Worm (Caenorhabditis elegans) whole organism, midembryonic: ENCODE data around the gene C24A3.4.

Experiments used
- T22C8.4 ChIP-seq: fragments of 200-800 bp; sonication (Bioruptor generic); IDR thresholded peaks from 2 replicates; pipeline ENCODE4 v1.3.6; 2022; ENCODE audit warnings: missing genetic modification characterization, missing compliant biosample characterization
- cog-1 ChIP-seq: sonication (generic microtip); optimal IDR thresholded peaks from 2 replicates; lab custom pipeline; 2016; ENCODE audit warnings: missing genetic modification characterization, missing compliant biosample characterization
- flt-1 ChIP-seq: fragments of 200-800 bp; sonication (Bioruptor generic); IDR thresholded peaks from 2 replicates; pipeline ENCODE4 v1.3.6; 2022; ENCODE audit warnings: missing genetic modification characterization, missing compliant biosample characterization
- klf-2 ChIP-seq: fragments of 200-800 bp; sonication (Bioruptor generic); conservative IDR thresholded peaks from 2 replicates; pipeline ENCODE4 v1.3.6; 2022; ENCODE audit warnings: missing genetic modification reagents, missing genetic modification characterization, missing compliant biosample characterization
- med-1 ChIP-seq: sonication (generic microtip); optimal IDR thresholded peaks from 2 replicates; lab custom pipeline; 2017; ENCODE audit warnings: missing genetic modification characterization, mild to moderate bottlenecking, missing compliant biosample characterization, antibody characterized with exemption, missing genetic modification reagents; ENCODE audit not compliant: insufficient read depth
- ref-1 ChIP-seq: fragments of 200-800 bp; sonication (Bioruptor generic); conservative IDR thresholded peaks from 2 replicates; pipeline ENCODE4 v1.3.6; 2022; ENCODE audit warnings: missing genetic modification reagents, missing genetic modification characterization, missing compliant biosample characterization
- tab-1 ChIP-seq: fragments of 200-800 bp; sonication (Bioruptor generic); IDR thresholded peaks from 2 replicates; pipeline ENCODE4 v1.3.6; 2022; ENCODE audit warnings: missing genetic modification characterization, missing compliant biosample characterization
- ztf-29 ChIP-seq: fragments of 200-800 bp; sonication (Bioruptor generic); IDR thresholded peaks from 2 replicates; pipeline ENCODE4 v1.3.6; 2022; ENCODE audit warnings: missing genetic modification reagents, missing genetic modification characterization, missing compliant biosample characterization

DNA sequence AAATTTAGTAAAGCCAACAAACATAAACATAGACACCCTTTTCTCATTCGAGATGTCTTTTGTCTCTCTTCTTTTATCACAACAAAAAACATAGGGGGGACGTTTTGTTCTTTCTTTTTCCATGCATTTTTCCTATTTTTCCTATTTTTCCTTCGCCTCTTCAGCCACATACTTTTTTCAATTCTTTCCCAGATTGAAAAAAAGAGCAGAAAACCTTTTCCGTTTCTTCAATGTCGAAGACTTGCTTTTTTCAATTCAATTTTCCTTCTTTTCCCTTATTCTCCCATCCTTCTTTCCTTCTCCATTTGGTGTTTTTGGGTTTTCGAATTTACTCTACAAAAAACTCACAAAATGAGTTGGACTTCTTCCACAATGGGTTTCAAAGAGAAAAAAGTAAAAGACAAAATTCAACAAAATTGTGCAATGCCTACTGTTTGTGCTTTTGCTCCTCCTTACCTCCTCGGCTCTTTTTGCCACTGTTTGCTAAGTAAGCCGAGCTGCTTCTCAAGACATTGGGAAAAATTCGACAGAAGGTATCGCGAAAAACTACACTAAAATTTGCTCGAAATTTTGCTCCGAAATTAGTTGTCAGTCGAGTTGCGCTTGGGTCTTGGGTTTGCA is 4.4 kb downstream of the C24A3.4 start:
- TF ChIP-seq flt-1 (GFP tag; lab: Robert Waterston, UW) (no peak), T22C8.4 (GFP tag; lab: Robert Waterston, UW) (no peak), cog-1 (tag; lab: Kevin White, UChicago) (no peak), ref-1 (GFP tag; lab: Robert Waterston, UW) (no peak), tab-1 (GFP tag; lab: Robert Waterston, UW) (no peak), klf-2 (GFP tag; lab: Robert Waterston, UW) (no peak), ztf-29 (GFP tag; lab: Robert Waterston, UW) (no peak), med-1 (GFP tag; lab: Kevin White, UChicago) (no peak)
